Worm (Caenorhabditis elegans) whole organism, L4/young adult: ENCODE measurements around the gene dph-5.
A peak's percentile ranks its signal among the peaks of the same experiment; 100 is the strongest.

Source experiments
- W03F9.2 ChIP-seq: fragments of 150-350 bp; optimal IDR thresholded peaks from 2 replicates; lab custom pipeline; 2014; ENCODE audit warnings: missing biosample characterization, missing genetic modification characterization
- dao-5 ChIP-seq: sonication (generic microtip); optimal IDR thresholded peaks from 2 replicates; lab custom pipeline; 2016; ENCODE audit warnings: missing genotype, missing genetic modification characterization, moderate library complexity, missing compliant biosample characterization
- him-1 ChIP-seq: sonication (generic microtip); optimal IDR thresholded peaks from 2 replicates; lab custom pipeline; 2016; ENCODE audit warnings: missing genotype, missing genetic modification reagents, missing genetic modification characterization, missing compliant biosample characterization

Gene dph-5

ce11 chrII:11335670-11336069 lies 14.3 kb upstream of the dph-5 start:
- no peak for TF ChIP-seq W03F9.2 (tag; lab: Kevin White, UChicago)
- no peak for TF ChIP-seq him-1 (tag; lab: Kevin White, UChicago)
- no peak for TF ChIP-seq dao-5 (tag; lab: Kevin White, UChicago)

- TF ChIP-seq him-1 (tag; lab: Kevin White, UChicago) (no peak), dao-5 (tag; lab: Kevin White, UChicago) (no peak), W03F9.2 (tag; lab: Kevin White, UChicago) (no peak)
These were observed 13.8 kb upstream of the dph-5 start for ce11 chrII:11336163-11336562.

DNA sequence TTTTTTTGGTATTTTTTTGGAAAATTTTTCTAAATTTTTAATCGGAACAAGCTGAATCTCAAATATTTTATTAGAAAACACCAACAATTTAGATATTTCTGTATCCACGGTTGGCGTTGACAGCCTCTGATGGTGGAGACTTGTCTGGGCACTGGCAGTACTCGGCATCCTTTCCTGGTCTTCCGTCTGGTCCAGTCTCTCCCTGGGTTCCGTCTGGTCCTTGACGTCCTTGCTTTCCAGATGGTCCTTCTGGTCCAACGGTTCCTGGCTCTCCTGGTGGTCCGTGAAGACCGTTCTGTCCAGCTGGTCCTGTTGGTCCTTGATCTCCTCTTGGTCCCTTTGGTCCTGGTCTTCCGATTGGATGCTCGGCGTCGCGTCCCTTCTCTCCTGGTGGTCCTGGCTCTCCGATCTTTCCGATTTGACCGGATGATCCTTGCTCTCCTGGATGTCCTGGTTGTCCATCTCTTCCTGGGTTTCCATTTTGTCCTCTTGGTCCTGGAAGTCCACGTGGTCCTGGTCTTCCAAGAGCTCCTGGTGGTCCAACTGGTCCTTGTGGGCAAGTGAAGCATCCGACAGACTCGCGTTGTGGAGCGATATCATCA lies 13.3 kb upstream of the dph-5 start:
- no peak for TF ChIP-seq him-1 (tag; lab: Kevin White, UChicago)
- TF ChIP-seq dao-5 (tag; lab: Kevin White, UChicago): no peak
- no peak for TF ChIP-seq W03F9.2 (tag; lab: Kevin White, UChicago)

DNA sequence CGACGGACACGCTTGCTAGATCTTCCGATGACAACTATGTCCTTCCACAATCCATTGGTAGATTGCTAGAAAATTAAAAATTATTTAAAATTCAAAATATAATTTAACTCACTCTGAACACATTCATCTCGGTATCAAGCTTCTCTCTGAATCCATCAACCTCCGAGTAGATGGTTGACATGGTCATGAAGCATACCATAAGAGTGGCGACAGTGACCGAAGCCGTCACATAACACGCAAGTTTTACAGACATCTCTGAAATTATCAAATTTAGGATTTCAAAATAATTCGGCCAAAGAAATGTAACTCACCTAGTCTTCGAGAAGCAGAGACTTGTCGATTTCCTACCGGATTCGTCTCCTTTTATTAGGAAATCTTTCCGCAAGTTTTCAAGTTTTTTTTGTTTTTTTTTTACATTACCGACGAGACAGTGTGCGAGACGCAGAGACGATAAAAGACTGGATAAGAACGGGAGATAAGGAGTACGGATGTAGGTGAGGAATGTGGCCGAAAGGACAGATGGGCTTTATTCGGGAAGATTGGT lies 12.4 kb upstream of the dph-5 start, which contains the start of gene sqt-1:
Gene sqt-1, minus strand, starts transcription at position 341 of the 544 bp plus-strand sequence.
- TF ChIP-seq him-1 (tag; lab: Kevin White, UChicago) (no peak), dao-5 (tag; lab: Kevin White, UChicago) (no peak), W03F9.2 (tag; lab: Kevin White, UChicago) (no peak)

ce11 chrII:11339507-11339906 lies 10.5 kb upstream of the dph-5 start, which contains the start of gene rmd-3:
Gene rmd-3 (minus strand): TSS chrII:11339607.
- TF ChIP-seq him-1 (tag; lab: Kevin White, UChicago) (no peak), W03F9.2 (tag; lab: Kevin White, UChicago) (no peak), dao-5 (tag; lab: Kevin White, UChicago) (no peak)

DNA sequence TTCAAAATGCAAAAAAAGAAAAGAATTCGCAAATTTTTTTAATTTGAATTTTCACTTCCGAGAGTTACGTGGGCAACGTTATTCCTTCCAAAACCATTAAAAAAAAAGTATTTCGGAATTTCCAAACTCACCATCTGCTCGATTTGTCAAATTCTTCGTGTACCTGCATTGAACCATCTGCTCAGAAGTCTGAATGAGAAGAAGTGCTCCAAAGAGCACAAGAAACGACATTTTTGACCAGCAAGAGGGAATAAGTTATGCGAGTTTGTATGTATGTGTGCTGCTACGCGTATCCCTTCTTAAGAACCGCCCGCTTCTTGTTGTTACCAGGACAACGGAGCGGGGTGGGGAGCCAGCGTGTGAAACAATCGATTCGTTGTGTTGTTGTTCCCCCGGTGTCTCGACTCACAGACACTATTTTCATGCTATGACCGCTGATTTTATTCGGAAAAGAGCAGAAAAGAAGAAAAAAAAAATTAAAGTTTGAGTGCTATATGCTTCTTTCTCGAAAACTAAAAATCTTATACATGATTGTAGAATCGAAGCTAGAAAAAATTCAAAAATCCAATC lies 6.6 kb upstream of the dph-5 start, which contains the start of gene lgc-20:
Gene lgc-20, minus strand, starts transcription at position 311 of the 570 bp plus-strand sequence.
- TF ChIP-seq W03F9.2 (tag; lab: Kevin White, UChicago) (no peak), him-1 (tag; lab: Kevin White, UChicago) (no peak), dao-5 (tag; lab: Kevin White, UChicago) (no peak)

DNA sequence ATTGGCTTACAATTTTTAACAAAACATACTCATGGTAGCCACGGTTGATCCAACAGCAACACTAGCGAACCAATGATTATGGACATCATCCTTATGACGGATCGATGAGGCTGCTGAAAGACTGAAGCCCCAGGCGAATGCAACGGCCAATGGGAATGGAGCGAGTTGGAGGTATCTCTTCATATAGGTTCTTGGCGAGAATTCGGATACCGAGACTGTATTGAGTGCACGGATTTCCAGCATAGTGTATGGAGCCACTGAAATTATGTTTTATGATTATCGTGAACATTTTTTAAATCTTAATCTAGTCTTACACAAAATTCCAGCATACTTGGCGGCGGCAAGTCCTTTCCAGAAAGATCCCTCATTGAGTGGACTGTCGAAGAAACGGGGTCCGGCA lies 5.4 kb upstream of the dph-5 start:
- TF ChIP-seq him-1 (tag; lab: Kevin White, UChicago) (no peak), dao-5 (tag; lab: Kevin White, UChicago) (no peak), W03F9.2 (tag; lab: Kevin White, UChicago) (no peak)

- TF ChIP-seq him-1 (tag; lab: Kevin White, UChicago): peak; percentile 45
- TF ChIP-seq dao-5 (tag; lab: Kevin White, UChicago): no peak
- TF ChIP-seq W03F9.2 (tag; lab: Kevin White, UChicago): peak; percentile 87
These were observed 4.4 kb upstream of the dph-5 start, which contains the start of gene nduf-11 for ce11 chrII:11345570-11346029. Gene nduf-11 (minus strand): TSS chrII:11345620.

DNA sequence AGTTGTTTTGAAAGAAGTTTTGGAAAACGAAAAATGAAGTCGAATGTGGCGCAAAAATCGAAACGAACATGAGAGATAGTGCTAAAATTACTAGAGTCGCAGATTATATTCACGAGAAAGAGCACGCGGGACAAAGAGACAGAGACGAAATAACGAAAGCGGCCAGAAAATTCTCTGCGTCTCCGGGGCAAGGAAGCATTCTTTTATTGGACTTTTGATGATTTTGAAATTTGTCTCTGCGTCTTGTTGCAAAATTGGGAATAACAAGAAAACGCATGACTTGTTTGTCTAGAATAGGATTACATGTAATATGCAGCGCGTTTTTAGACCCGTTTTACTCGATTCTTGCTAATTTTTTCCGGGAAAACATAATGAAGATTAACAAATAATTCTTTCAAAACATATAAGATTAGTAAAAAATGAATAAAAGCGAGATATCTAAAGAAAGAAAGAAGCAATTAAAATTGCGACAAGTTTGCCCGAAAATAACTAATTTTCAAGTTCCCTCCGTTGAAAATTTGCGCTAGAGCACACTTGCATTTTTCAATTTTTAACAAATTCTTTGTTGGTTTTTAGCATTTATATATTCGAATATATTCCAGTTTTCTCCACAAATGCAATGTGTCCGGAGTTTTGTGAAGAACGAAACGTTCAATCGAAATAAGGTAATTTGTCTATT lies 2.0 kb upstream of the dph-5 start, which contains the start of the genes B0491.6 and pigm-1:
Gene B0491.6, minus strand, starts transcription at position 466 of the 679 bp plus-strand sequence.
Gene pigm-1, plus strand, starts transcription at position 568 of the 679 bp plus-strand sequence.
- TF ChIP-seq W03F9.2 (tag; lab: Kevin White, UChicago) (peak; percentile 20), dao-5 (tag; lab: Kevin White, UChicago) (no peak), him-1 (tag; lab: Kevin White, UChicago) (peak; percentile 27)

- TF ChIP-seq W03F9.2 (tag; lab: Kevin White, UChicago) (no peak), dao-5 (tag; lab: Kevin White, UChicago) (no peak)
These were observed 1.6 kb downstream of the dph-5 start, which contains the start of gene clh-2 for ce11 chrII:11351599-11351998. Gene clh-2 (plus strand): TSS chrII:11351899.

ce11 chrII:11353471-11353870 lies 3.5 kb downstream of the dph-5 start:
- no peak for TF ChIP-seq W03F9.2 (tag; lab: Kevin White, UChicago)
- TF ChIP-seq dao-5 (tag; lab: Kevin White, UChicago): no peak
- no peak for TF ChIP-seq him-1 (tag; lab: Kevin White, UChicago)

DNA sequence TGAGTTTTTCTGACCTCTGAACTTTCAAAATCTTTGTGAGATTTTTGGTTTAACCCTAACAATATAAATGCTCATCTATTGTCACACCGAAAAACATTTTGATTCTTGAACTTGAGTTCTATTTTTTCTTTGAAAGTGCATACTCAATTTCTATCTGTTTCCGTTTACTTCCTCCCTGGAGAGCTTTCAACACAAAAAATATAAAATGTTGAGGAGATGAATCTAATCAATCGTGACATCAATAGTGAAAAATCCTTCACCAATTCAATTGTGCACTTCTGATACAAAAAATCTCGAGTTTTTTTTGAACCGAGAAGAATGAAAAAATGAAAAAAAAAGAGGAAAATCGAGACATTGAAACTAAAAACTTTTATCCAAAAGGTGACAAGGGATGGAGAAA lies 11.8 kb downstream of the dph-5 start:
- TF ChIP-seq him-1 (tag; lab: Kevin White, UChicago) (no peak), W03F9.2 (tag; lab: Kevin White, UChicago) (no peak), dao-5 (tag; lab: Kevin White, UChicago) (no peak)

ce11 chrII:11371981-11372380 lies 22.0 kb downstream of the dph-5 start, which contains the start of gene C33B4.2:
Gene C33B4.2 (minus strand): TSS chrII:11372145.
- no peak for TF ChIP-seq dao-5 (tag; lab: Kevin White, UChicago)
- no peak for TF ChIP-seq him-1 (tag; lab: Kevin White, UChicago)
- TF ChIP-seq W03F9.2 (tag; lab: Kevin White, UChicago): no peak
